Fruit fly (Drosophila melanogaster): Measurements from ENCODE around the gene CG34174.

The CG34174 gene

DNA sequence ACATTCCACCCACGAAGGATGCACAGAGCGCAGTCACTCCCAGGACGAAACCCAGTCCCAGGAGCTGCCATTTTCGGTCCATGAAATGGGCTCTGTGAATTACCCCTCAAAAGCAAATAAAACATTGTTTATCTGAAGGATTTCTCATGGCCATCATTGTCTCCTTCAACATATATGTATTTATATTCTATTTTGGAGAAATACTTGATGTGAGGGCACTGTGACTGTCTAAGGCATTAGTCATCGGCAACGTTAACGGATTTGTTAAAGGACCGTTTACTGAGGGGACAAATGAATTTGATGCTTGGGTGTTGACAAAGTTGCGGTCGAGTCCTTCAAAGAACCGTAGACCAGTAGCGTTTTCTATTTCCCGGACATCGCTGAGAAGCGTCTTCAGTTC lies 25.2 kb downstream of the CG34174 start, which contains the start of gene Tengl2:
Tengl2 (minus strand) TSS at position 101 of the 400 bp plus-strand sequence.
- no peak for TF ChIP-seq Abd-B (GFP tag; optimal IDR thresholded peaks at IDR 0.05)
- no peak for TF ChIP-seq jim (GFP tag; optimal IDR thresholded peaks at IDR 0.05)
- no peak for TF ChIP-seq h (GFP tag; optimal IDR thresholded peaks at IDR 0.05)
- no peak for TF ChIP-seq dmrt93B (GFP tag; optimal IDR thresholded peaks at IDR 0.05)
- TF ChIP-seq Hnf4 (GFP tag; optimal IDR thresholded peaks at IDR 0.05): no peak
- no peak for TF ChIP-seq Rel (GFP tag; optimal IDR thresholded peaks at IDR 0.05)
- no peak for TF ChIP-seq Rel (tag; optimal IDR thresholded peaks at IDR 0.05)
- no peak for TF ChIP-seq ey (GFP tag; optimal IDR thresholded peaks at IDR 0.05)
- TF ChIP-seq Vsx2 (GFP tag; optimal IDR thresholded peaks at IDR 0.05; ENCODE audit: partially characterized antibody): no peak
- no peak for TF ChIP-seq tai (GFP tag; optimal IDR thresholded peaks at IDR 0.05)
- no peak for TF ChIP-seq Hr78 (GFP tag; optimal IDR thresholded peaks at IDR 0.05)
- TF ChIP-seq CG32264 (GFP tag; optimal IDR thresholded peaks at IDR 0.05): no peak
- TF ChIP-seq psq (GFP tag; optimal IDR thresholded peaks at IDR 0.05): no peak
- TF ChIP-seq usp (GFP tag; optimal IDR thresholded peaks at IDR 0.05): no peak
- no peak for TF ChIP-seq CrebA (GFP tag; optimal IDR thresholded peaks at IDR 0.05; ENCODE audit: borderline replicate concordance)
- TF ChIP-seq Jra (GFP tag; optimal IDR thresholded peaks at IDR 0.05): no peak
- TF ChIP-seq fru (GFP tag; optimal IDR thresholded peaks at IDR 0.05): no peak

DNA sequence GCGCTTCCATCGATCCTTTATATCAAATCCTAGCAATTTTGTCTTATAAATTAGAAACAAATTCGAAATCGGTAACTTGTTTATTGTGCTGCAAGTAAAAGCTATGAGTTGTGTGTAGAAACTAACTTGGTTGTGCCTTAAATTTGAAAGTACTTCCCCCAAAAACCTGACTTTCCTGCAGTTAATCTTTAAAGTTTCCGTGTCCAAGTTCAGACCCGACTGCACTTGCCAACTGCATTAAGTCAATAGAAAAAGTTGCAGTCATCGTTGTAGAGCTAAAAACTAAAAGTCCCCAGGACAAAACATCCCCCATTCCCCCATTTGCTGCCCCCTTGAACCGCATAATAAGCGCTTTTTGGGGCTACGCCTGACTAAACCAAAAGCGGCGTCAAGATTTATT lies 26.4 kb downstream of the CG34174 start, which contains the start of gene Tengl1:
Tengl1 (minus strand) TSS at position 101 of the 400 bp plus-strand sequence.
- no peak for TF ChIP-seq pan (optimal IDR thresholded peaks at IDR 0.05)
- no peak for TF ChIP-seq Hr78 (GFP tag; optimal IDR thresholded peaks at IDR 0.05)
- TF ChIP-seq foxo (GFP tag; optimal IDR thresholded peaks at IDR 0.05): no peak
- TF ChIP-seq Dfd (GFP tag; optimal IDR thresholded peaks at IDR 0.05): no peak
- no peak for TF ChIP-seq lola (GFP tag; optimal IDR thresholded peaks at IDR 0.05)
- TF ChIP-seq brk (GFP tag; optimal IDR thresholded peaks at IDR 0.05): no peak
- TF ChIP-seq HLH106 (tag; optimal IDR thresholded peaks at IDR 0.05): no peak
- no peak for TF ChIP-seq sv (GFP tag; optimal IDR thresholded peaks at IDR 0.05)
- no peak for TF ChIP-seq jim (GFP tag; optimal IDR thresholded peaks at IDR 0.05)
- no peak for TF ChIP-seq CG32264 (GFP tag; optimal IDR thresholded peaks at IDR 0.05)
- TF ChIP-seq psq (GFP tag; optimal IDR thresholded peaks at IDR 0.05): no peak
- TF ChIP-seq dsf (GFP tag; optimal IDR thresholded peaks at IDR 0.05; ENCODE audit: borderline replicate concordance): no peak
- TF ChIP-seq Abd-B (GFP tag; optimal IDR thresholded peaks at IDR 0.05): no peak
- no peak for TF ChIP-seq Mio (GFP tag; optimal IDR thresholded peaks at IDR 0.05)
- TF ChIP-seq CG9705 (GFP tag; optimal IDR thresholded peaks at IDR 0.05): no peak
- no peak for TF ChIP-seq fru (GFP tag; optimal IDR thresholded peaks at IDR 0.05)
- no peak for TF ChIP-seq Vsx2 (GFP tag; optimal IDR thresholded peaks at IDR 0.05; ENCODE audit: partially characterized antibody)
- TF ChIP-seq Myc (optimal IDR thresholded peaks at IDR 0.05): no peak
- no peak for TF ChIP-seq ey (GFP tag; optimal IDR thresholded peaks at IDR 0.05)
- no peak for TF ChIP-seq Jra (GFP tag; optimal IDR thresholded peaks at IDR 0.05)

dm6 chr2L:2242139-2242538 lies 28.1 kb downstream of the CG34174 start, which contains the start of gene CG4267:
Gene CG4267, plus strand, starts transcription at chr2L:2242378.
- no peak for TF ChIP-seq lola (GFP tag; optimal IDR thresholded peaks at IDR 0.05)
- TF ChIP-seq dmrt93B (GFP tag; optimal IDR thresholded peaks at IDR 0.05): no peak
- peak; percentile 11 for TF ChIP-seq h (GFP tag; optimal IDR thresholded peaks at IDR 0.05)
- no peak for TF ChIP-seq Hnf4 (GFP tag; optimal IDR thresholded peaks at IDR 0.05)
- no peak for TF ChIP-seq Rel (GFP tag; optimal IDR thresholded peaks at IDR 0.05)
- no peak for TF ChIP-seq Rel (tag; optimal IDR thresholded peaks at IDR 0.05)
- peak; percentile 97 for TF ChIP-seq Dif (GFP tag; optimal IDR thresholded peaks at IDR 0.05; ENCODE audit: partially characterized antibody)
- no peak for TF ChIP-seq woc (GFP tag; optimal IDR thresholded peaks at IDR 0.05)
- no peak for TF ChIP-seq tai (GFP tag; optimal IDR thresholded peaks at IDR 0.05)
- peak; percentile 82 to 92 for TF ChIP-seq dl (GFP tag; optimal IDR thresholded peaks at IDR 0.05; ENCODE audit: insufficient read depth in 1 of 2, partially characterized antibody in 2 of 2)
- peak; percentile 45 for TF ChIP-seq Hr83 (GFP tag; optimal IDR thresholded peaks at IDR 0.05; ENCODE audit: poor library complexity, severe bottlenecking)
- TF ChIP-seq usp (GFP tag; optimal IDR thresholded peaks at IDR 0.05): no peak
- TF ChIP-seq Vsx2 (GFP tag; optimal IDR thresholded peaks at IDR 0.05; ENCODE audit: partially characterized antibody): peak; percentile 77
- no peak for TF ChIP-seq OdsH (GFP tag; optimal IDR thresholded peaks at IDR 0.05)
- no peak for TF ChIP-seq CG32264 (GFP tag; optimal IDR thresholded peaks at IDR 0.05)
- TF ChIP-seq Hr78 (GFP tag; optimal IDR thresholded peaks at IDR 0.05): no peak

DNA sequence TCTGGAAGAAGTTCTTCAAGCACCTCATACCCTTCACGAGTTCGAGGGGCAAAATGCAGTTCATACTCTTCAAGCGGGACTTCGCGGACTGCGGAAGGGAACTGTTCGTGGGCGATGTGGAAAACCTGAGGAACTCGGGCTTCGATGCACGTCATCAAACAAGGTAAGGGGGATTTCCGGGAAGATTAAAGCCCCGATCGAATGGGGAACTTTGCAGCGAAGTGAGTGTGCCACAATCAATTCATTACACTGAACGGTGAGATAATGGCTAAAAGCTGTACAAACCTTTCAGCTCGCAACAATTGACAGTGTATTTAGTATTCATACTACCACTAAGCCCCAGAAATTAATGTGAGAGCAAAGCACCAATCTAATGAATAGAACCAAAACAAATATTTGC lies 28.7 kb downstream of the CG34174 start:
- TF ChIP-seq Rel (GFP tag; optimal IDR thresholded peaks at IDR 0.05) (no peak), Rel (tag; optimal IDR thresholded peaks at IDR 0.05) (peak; percentile 91), jim (GFP tag; optimal IDR thresholded peaks at IDR 0.05) (no peak), Abd-B (GFP tag; optimal IDR thresholded peaks at IDR 0.05) (no peak)
